Worm (Caenorhabditis elegans) whole organism, mixed stage, embryonic: Measurements from ENCODE around the gene T02E9.5.

Experiments used
- M03D4.4 ChIP-seq: sonication (generic microtip); optimal IDR thresholded peaks from 2 replicates; lab custom pipeline; 2017; ENCODE audit warnings: mild to moderate bottlenecking, missing genetic modification characterization, missing compliant biosample characterization
- bed-3 ChIP-seq: fragments of 200-800 bp; sonication (Bioruptor generic); optimal IDR thresholded peaks from 3 replicates; lab custom pipeline; 2018; ENCODE audit warnings: mild to moderate bottlenecking, missing genetic modification characterization, moderate library complexity, missing compliant biosample characterization
- blmp-1 ChIP-seq: fragments of 150-350 bp; optimal IDR thresholded peaks from 2 replicates; lab custom pipeline; 2014; ENCODE audit warnings: missing biosample characterization, missing genetic modification characterization
- ceh-39 ChIP-seq: fragments of 150-350 bp; optimal IDR thresholded peaks from 2 replicates; lab custom pipeline; 2014; ENCODE audit warnings: missing biosample characterization, missing genetic modification characterization
- ceh-43 ChIP-seq: fragments of 200-800 bp; sonication (Bioruptor generic); optimal IDR thresholded peaks from 2 replicates; lab custom pipeline; 2018; ENCODE audit warnings: mild to moderate bottlenecking, missing genetic modification characterization, moderate library complexity, missing compliant biosample characterization
- ceh-83 ChIP-seq: fragments of 200-800 bp; sonication (Bioruptor generic); optimal IDR thresholded peaks from 2 replicates; lab custom pipeline; 2018; ENCODE audit warnings: mild to moderate bottlenecking, missing genetic modification characterization, missing compliant biosample characterization
- ces-1 ChIP-seq: fragments of 150-350 bp; optimal IDR thresholded peaks from 2 replicates; lab custom pipeline; 2014; ENCODE audit warnings: missing biosample characterization, missing genetic modification reagents, missing genetic modification characterization
- cnd-1 ChIP-seq: fragments of 200-800 bp; sonication (Bioruptor generic); optimal IDR thresholded peaks from 2 replicates; lab custom pipeline; 2018; ENCODE audit warnings: mild to moderate bottlenecking, missing genetic modification characterization, missing compliant biosample characterization
- drap-1 ChIP-seq: fragments of 200-800 bp; sonication (Bioruptor generic); optimal IDR thresholded peaks from 3 replicates; lab custom pipeline; 2018; ENCODE audit warnings: mild to moderate bottlenecking, missing genetic modification characterization, missing compliant biosample characterization
- elt-1 ChIP-seq: sonication (generic microtip); optimal IDR thresholded peaks from 2 replicates; lab custom pipeline; 2017; ENCODE audit warnings: missing genetic modification characterization, mild to moderate bottlenecking, missing compliant biosample characterization, antibody characterized with exemption, moderate library complexity, borderline replicate concordance; ENCODE audit not compliant: insufficient read depth
- elt-3 ChIP-seq: fragments of 150-350 bp; optimal IDR thresholded peaks from 2 replicates; lab custom pipeline; 2014; ENCODE audit warnings: missing biosample characterization, missing genetic modification characterization
- flh-1 ChIP-seq: fragments of 200-800 bp; sonication (Bioruptor generic); optimal IDR thresholded peaks from 2 replicates; lab custom pipeline; 2018; ENCODE audit warnings: mild to moderate bottlenecking, missing genetic modification characterization, moderate library complexity, missing compliant biosample characterization
- ham-2 ChIP-seq: fragments of 200-800 bp; sonication (Bioruptor generic); optimal IDR thresholded peaks from 2 replicates; lab custom pipeline; 2018; ENCODE audit warnings: mild to moderate bottlenecking, missing genetic modification characterization, missing compliant biosample characterization
- hlh-1 ChIP-seq: fragments of 150-350 bp; optimal IDR thresholded peaks from 2 replicates; lab custom pipeline; 2014; ENCODE audit warnings: missing biosample characterization, missing genetic modification reagents, missing genetic modification characterization
- lin-13 ChIP-seq: fragments of 150-350 bp; optimal IDR thresholded peaks from 2 replicates; lab custom pipeline; 2014; ENCODE audit warnings: missing biosample characterization, missing genetic modification characterization
- lin-32 ChIP-seq: fragments of 200-800 bp; sonication (Bioruptor generic); optimal IDR thresholded peaks from 2 replicates; lab custom pipeline; 2018; ENCODE audit warnings: mild to moderate bottlenecking, missing genetic modification characterization, missing compliant biosample characterization
- lsy-2 ChIP-seq: fragments of 150-350 bp; optimal IDR thresholded peaks from 2 replicates; lab custom pipeline; 2014; ENCODE audit warnings: missing biosample characterization, missing genetic modification characterization
- mab-5 ChIP-seq: fragments of 150-350 bp; optimal IDR thresholded peaks from 2 replicates; lab custom pipeline; 2014; ENCODE audit warnings: missing biosample characterization, missing genetic modification characterization
- mep-1 ChIP-seq: fragments of 150-350 bp; optimal IDR thresholded peaks from 2 replicates; lab custom pipeline; 2017; ENCODE audit warnings: missing biosample characterization, missing genetic modification reagents, missing genetic modification characterization, inconsistent platforms
- mls-2 ChIP-seq: sonication (generic microtip); optimal IDR thresholded peaks from 2 replicates; lab custom pipeline; 2016; ENCODE audit warnings: mild to moderate bottlenecking, missing genetic modification characterization, moderate library complexity, missing compliant biosample characterization
- nhr-12 ChIP-seq: fragments of 150-350 bp; optimal IDR thresholded peaks from 2 replicates; lab custom pipeline; 2014; ENCODE audit warnings: missing biosample characterization, missing genetic modification characterization
- nhr-2 ChIP-seq: fragments of 150-350 bp; optimal IDR thresholded peaks from 2 replicates; lab custom pipeline; 2014; ENCODE audit warnings: missing biosample characterization, missing genetic modification characterization
- nhr-237 ChIP-seq: fragments of 150-350 bp; optimal IDR thresholded peaks from 2 replicates; lab custom pipeline; 2014; ENCODE audit warnings: missing biosample characterization, missing genetic modification characterization
- nhr-28 ChIP-seq: fragments of 150-350 bp; optimal IDR thresholded peaks from 2 replicates; lab custom pipeline; 2014; ENCODE audit warnings: missing biosample characterization, missing genetic modification characterization
- nhr-76 ChIP-seq: sonication (generic microtip); optimal IDR thresholded peaks from 2 replicates; lab custom pipeline; 2017; ENCODE audit warnings: missing biosample characterization, missing genetic modification characterization
- pha-4 ChIP-seq: fragments of 150-350 bp; optimal IDR thresholded peaks from 2 replicates; lab custom pipeline; 2018; ENCODE audit warnings: missing biosample characterization, missing genetic modification reagents, missing genetic modification characterization
- sem-2 ChIP-seq: fragments of 200-800 bp; sonication (Bioruptor generic); optimal IDR thresholded peaks from 2 replicates; lab custom pipeline; 2018; ENCODE audit warnings: mild to moderate bottlenecking, missing genetic modification characterization, missing compliant biosample characterization
- snpc-4 ChIP-seq: fragments of 150-350 bp; optimal IDR thresholded peaks from 2 replicates; lab custom pipeline; 2014; ENCODE audit warnings: missing biosample characterization, missing genetic modification characterization
- sptf-1 ChIP-seq: sonication (generic microtip); optimal IDR thresholded peaks from 2 replicates; lab custom pipeline; 2017; ENCODE audit warnings: mild to moderate bottlenecking, missing genetic modification characterization, moderate library complexity, missing compliant biosample characterization
- tbx-8 ChIP-seq: fragments of 200-800 bp; sonication (Bioruptor generic); optimal IDR thresholded peaks from 2 replicates; lab custom pipeline; 2018; ENCODE audit warnings: mild to moderate bottlenecking, missing genetic modification characterization, moderate library complexity, missing compliant biosample characterization
- unc-120 ChIP-seq: sonication (generic microtip); optimal IDR thresholded peaks from 2 replicates; lab custom pipeline; 2017; ENCODE audit warnings: missing genetic modification characterization, missing compliant biosample characterization; ENCODE audit not compliant: poor library complexity, severe bottlenecking
- unc-39 ChIP-seq: fragments of 150-350 bp; optimal IDR thresholded peaks from 2 replicates; lab custom pipeline; 2014; ENCODE audit warnings: missing biosample characterization, missing genetic modification characterization
- unc-62 ChIP-seq: fragments of 150-350 bp; optimal IDR thresholded peaks from 2 replicates; lab custom pipeline; 2014; ENCODE audit warnings: missing biosample characterization, missing genetic modification reagents, missing genetic modification characterization
- zip-8 ChIP-seq: fragments of 150-350 bp; optimal IDR thresholded peaks from 2 replicates; lab custom pipeline; 2014; ENCODE audit warnings: missing biosample characterization, missing genetic modification characterization
- ztf-11 ChIP-seq: fragments of 150-350 bp; optimal IDR thresholded peaks from 2 replicates; lab custom pipeline; 2014; ENCODE audit warnings: missing biosample characterization, missing genetic modification characterization

T02E9.5 gene

DNA sequence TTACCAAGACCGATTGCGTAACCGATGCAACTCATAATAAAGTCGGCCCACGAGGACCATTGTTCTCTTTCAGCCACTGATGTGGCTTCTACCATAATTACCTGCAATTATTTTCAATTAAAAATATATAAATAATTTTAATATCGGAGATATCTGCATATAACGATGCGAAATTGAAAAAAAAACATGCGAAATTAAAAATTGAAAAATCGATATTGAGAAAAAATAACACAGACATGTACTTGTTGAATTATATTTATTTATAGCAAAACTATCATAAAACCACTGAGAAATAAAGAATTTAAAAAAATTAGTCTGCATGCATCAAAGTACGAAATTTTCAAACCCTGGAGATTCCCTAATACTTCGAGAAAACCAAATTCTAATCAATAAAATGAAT lies 33.7 kb upstream of the T02E9.5 start, which contains the start of gene snf-11:
Gene snf-11, minus strand, starts transcription at position 101 of the 400 bp plus-strand sequence.
- TF ChIP-seq mep-1 (tag; lab: Kevin White, UChicago): no peak
- no peak for TF ChIP-seq bed-3 (GFP tag; lab: Kevin White, UChicago)
- TF ChIP-seq ceh-43: no peak

DNA sequence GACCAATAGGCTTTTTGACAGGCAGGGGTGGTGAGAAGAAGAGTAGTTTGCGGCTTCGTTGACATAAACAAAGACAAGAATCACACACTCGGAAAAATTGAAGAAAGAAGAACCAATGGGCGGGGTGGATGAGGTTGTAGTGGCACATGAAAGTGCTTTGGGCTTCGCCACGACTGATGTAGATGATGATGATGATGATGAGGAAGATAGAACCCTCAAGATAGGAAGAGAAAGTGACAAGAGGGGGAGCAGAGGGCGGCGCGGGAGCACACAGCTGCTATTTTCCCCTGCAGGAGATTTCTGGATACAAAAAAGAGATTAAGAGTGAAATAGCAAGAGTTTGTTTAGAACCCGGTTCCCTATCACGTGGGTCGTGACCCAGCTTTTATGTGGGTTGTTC lies 33.1 kb upstream of the T02E9.5 start:
- TF ChIP-seq sptf-1 (tag; lab: Kevin White, UChicago) (no peak), hlh-1 (peak; percentile 64), ceh-43 (no peak), ces-1 (GFP tag; lab: Kevin White, UChicago) (no peak), unc-62 (GFP tag; lab: Kevin White, UChicago) (peak; percentile 79), drap-1 (GFP tag; lab: Kevin White, UChicago) (no peak), nhr-237 (tag; lab: Kevin White, UChicago) (no peak), unc-120 (tag; lab: Kevin White, UChicago) (peak; percentile 66), snpc-4 (tag; lab: Kevin White, UChicago) (no peak), ceh-39 (no peak), nhr-12 (tag; lab: Kevin White, UChicago) (no peak), lin-13 (no peak), M03D4.4 (tag; lab: Kevin White, UChicago) (no peak)

DNA sequence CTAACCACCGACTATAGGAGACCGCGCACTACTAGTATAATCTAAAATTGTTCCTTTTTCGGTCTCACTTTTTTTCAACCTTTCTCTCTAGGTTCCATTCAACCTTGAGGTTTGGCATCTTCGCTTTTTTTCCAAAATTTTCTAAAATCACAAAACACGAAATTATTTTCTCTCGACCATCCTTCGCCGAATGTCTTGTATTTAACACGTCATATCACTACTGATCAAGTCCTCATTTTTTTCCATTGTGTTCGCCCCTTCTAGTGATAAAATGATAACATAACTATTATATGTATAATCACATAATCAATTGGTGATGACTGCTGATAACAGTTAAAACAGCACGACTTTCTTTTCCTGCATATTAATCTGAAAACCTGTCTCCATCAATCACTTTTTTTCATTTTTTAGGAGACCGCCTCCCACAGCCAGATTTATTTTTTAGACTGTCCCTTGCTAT lies 31.0 kb upstream of the T02E9.5 start, which contains the start of gene T03F7.7:
Gene T03F7.7, plus strand, starts transcription at position 410 of the 460 bp plus-strand sequence.
- no peak for TF ChIP-seq ztf-11
- no peak for TF ChIP-seq mls-2 (tag; lab: Kevin White, UChicago)
- TF ChIP-seq ceh-83 (GFP tag; lab: Kevin White, UChicago): no peak
- no peak for TF ChIP-seq snpc-4 (tag; lab: Kevin White, UChicago)
- TF ChIP-seq blmp-1: no peak

DNA sequence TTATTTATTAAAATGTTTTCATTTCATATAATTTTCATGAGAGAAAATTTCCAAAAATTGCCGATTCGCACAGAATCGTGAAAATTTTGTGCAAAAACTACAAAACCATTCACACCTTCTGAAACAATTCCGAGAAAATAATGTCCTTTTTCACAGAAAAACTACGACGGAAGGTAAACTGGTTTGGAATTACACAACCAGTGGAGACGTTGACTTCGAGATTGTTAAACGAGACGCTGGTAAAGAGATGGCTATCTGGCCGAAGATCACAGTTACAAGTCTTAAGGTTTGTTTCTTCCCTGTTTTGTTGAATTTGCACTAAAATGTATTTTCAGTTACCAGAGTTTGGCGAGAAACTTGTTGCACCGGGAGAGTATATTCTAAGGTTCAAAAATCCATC lies 29.1 kb upstream of the T02E9.5 start:
- no peak for TF ChIP-seq nhr-76
- no peak for TF ChIP-seq unc-39
- TF ChIP-seq hlh-1: no peak
- no peak for TF ChIP-seq mab-5 (tag; lab: Kevin White, UChicago)
- no peak for TF ChIP-seq mep-1 (tag; lab: Kevin White, UChicago)
- no peak for TF ChIP-seq unc-62 (GFP tag; lab: Kevin White, UChicago)
- TF ChIP-seq elt-1 (tag; lab: Kevin White, UChicago): no peak
- TF ChIP-seq tbx-8 (GFP tag; lab: Kevin White, UChicago): no peak
- no peak for TF ChIP-seq elt-3 (tag; lab: Kevin White, UChicago)
- no peak for TF ChIP-seq nhr-237 (tag; lab: Kevin White, UChicago)
- no peak for TF ChIP-seq blmp-1
- TF ChIP-seq lin-32 (GFP tag; lab: Kevin White, UChicago): no peak

DNA sequence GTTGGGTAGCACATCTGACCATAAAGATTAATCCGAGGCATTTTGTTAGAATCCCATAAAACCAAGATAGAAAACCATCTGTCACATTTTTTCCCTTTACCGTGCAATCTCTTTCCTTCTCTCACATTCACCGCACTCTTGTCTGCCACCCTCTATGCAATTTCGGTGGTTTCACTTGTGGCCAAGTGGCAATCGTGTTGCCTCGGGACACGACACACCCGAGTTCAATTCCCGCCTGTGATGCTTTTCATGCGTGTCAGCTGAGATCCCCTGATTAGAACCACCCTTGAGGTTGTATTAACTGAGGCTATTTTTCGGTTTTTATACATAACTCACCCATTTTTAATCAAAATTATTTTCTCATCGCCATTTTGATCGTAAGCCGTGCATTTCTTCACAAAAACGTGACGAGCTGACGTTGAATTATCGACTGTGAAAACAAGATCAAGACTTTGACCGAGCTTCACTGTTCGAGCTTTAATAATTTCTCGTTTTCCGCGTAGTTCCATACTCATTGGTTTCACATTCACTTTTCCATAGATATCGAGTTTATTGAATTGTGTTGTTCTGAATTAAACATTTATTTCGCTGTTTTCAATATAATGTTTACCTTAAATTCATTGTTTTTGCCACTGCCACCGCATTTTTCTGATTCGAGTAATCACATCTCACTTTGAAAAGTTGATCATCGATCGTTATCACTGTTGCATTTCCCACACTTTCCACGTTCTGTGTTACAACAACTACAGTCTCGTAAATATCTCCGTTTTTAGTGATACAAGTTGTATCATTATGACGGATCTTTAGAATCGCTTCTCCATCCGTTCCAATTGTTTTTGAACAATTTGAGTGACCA lies 27.8 kb upstream of the T02E9.5 start:
- TF ChIP-seq nhr-28 (peak; percentile 92), cnd-1 (peak; percentile 99), mab-5 (tag; lab: Kevin White, UChicago) (peak; percentile 74), ztf-11 (peak; percentile 98), ceh-83 (GFP tag; lab: Kevin White, UChicago) (peak; percentile 100), elt-3 (tag; lab: Kevin White, UChicago) (peak; percentile 91), drap-1 (GFP tag; lab: Kevin White, UChicago) (peak; percentile 100), nhr-2 (tag; lab: Kevin White, UChicago) (peak; percentile 27), ces-1 (GFP tag; lab: Kevin White, UChicago) (no peak), pha-4 (tag; lab: Kevin White, UChicago) (peak; percentile 83), nhr-12 (tag; lab: Kevin White, UChicago) (peak; percentile 89), sem-2 (peak; percentile 98), unc-39 (peak; percentile 100), elt-1 (tag; lab: Kevin White, UChicago) (peak; percentile 83), lsy-2 (tag; lab: Kevin White, UChicago) (peak; percentile 75), bed-3 (GFP tag; lab: Kevin White, UChicago) (peak; percentile 98), ham-2 (peak; percentile 99), nhr-237 (tag; lab: Kevin White, UChicago) (peak; percentile 63), ceh-39 (peak; percentile 52), unc-62 (GFP tag; lab: Kevin White, UChicago) (peak; percentile 91), ceh-43 (peak; percentile 98), blmp-1 (peak; percentile 77), flh-1 (GFP tag; lab: Kevin White, UChicago) (peak; percentile 98), M03D4.4 (tag; lab: Kevin White, UChicago) (peak; percentile 99), zip-8 (tag; lab: Kevin White, UChicago) (no peak), lin-13 (peak; percentile 95), mep-1 (tag; lab: Kevin White, UChicago) (peak; percentile 94), nhr-76 (peak; percentile 81), unc-120 (tag; lab: Kevin White, UChicago) (peak; percentile 98), sptf-1 (tag; lab: Kevin White, UChicago) (peak; percentile 99), tbx-8 (GFP tag; lab: Kevin White, UChicago) (peak; percentile 99), snpc-4 (tag; lab: Kevin White, UChicago) (no peak), lin-32 (GFP tag; lab: Kevin White, UChicago) (peak; percentile 100), mls-2 (tag; lab: Kevin White, UChicago) (peak; percentile 100), hlh-1 (peak; percentile 96)
